Fruit fly (Drosophila melanogaster) whole organism: ENCODE data around the gene slgA.

Experiments
- CG8478 ChIP-seq: fragments of >200 bp; optimal IDR thresholded peaks from 2 replicates; lab custom pipeline; 2018; ENCODE audit warnings: inconsistent platforms
- Dll ChIP-seq: fragments of >200 bp; optimal IDR thresholded peaks from 2 replicates; lab custom pipeline; 2017
- EcR ChIP-seq, 2 experiments: fragments of >200 bp; optimal IDR thresholded peaks; 2 replicates each; lab custom pipeline; 2017; ENCODE audit warnings: missing biosample characterization in 2 of 2, missing genetic modification characterization in 2 of 2, missing genetic modification reagents in 2 of 2
- pan ChIP-seq: fragments of >200 bp; optimal IDR thresholded peaks from 2 replicates; lab custom pipeline; 2017
- usp ChIP-seq: fragments of >200 bp; optimal IDR thresholded peaks from 2 replicates; lab custom pipeline; 2017; ENCODE audit warnings: missing biosample characterization, missing genetic modification characterization, mixed read lengths

DNA sequence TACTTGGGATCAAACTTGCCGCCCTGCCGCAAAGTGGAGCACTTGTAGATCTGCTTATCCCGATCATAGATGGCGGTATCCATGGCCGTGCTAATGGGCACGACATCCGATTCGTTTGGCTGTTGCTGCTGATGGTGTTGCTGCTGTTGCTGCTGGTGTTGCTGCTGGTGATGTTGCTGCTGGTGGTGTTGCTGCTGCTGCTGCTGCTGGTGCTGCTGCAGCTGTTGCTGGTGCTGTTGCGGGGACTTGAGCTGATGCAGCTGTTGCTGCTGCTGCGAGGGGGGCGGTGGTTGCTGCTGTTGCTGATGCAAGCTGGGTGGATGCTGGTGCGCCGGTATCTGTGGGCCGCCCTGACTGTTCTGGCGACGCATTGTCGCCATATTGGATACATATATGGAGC, 40.7 kb upstream of the slgA start:
- TF ChIP-seq pan (no peak), CG8478 (lab: Kevin White, UChicago) (no peak), usp (GFP tag; lab: Kevin White, UChicago) (no peak), Dll (no peak), EcR (GFP tag; optimal IDR thresholded peaks at IDR 0.05; lab: Kevin White, UChicago) (no peak)
